Fruit fly (Drosophila melanogaster) whole organism, pupa: ENCODE measurements around the gene tfc.

Experiments used
- CG10348 ChIP-seq: fragments of 200-800 bp; sonication (Bioruptor generic); IDR thresholded peaks from 2 replicates; pipeline ENCODE4 v1.3.6; 2022; ENCODE audit warnings: missing biosample characterization, missing genetic modification characterization
- CG12605 ChIP-seq: fragments of 200-800 bp; sonication (Bioruptor generic); IDR thresholded peaks from 2 replicates; pipeline ENCODE4 v1.3.6; 2022; ENCODE audit warnings: missing biosample characterization, missing genetic modification characterization
- CG13204 ChIP-seq: fragments of 200-800 bp; sonication (Bioruptor generic); optimal IDR thresholded peaks from 2 replicates; lab custom pipeline; 2018; ENCODE audit warnings: missing biosample characterization, mild to moderate bottlenecking, missing genetic modification characterization, moderate library complexity
- CG14655 ChIP-seq: fragments of 200-800 bp; sonication (Bioruptor generic); optimal IDR thresholded peaks from 3 replicates; lab custom pipeline; 2017; ENCODE audit warnings: mild to moderate bottlenecking, missing biosample characterization, missing genetic modification reagents, missing genetic modification characterization
- CG15710 ChIP-seq: fragments of 200-800 bp; sonication (Bioruptor generic); optimal IDR thresholded peaks from 2 replicates; lab custom pipeline; 2018; ENCODE audit warnings: missing biosample characterization, mild to moderate bottlenecking, missing genetic modification characterization, moderate library complexity
- CG17806 ChIP-seq: fragments of 200-800 bp; sonication (Bioruptor generic); optimal IDR thresholded peaks from 2 replicates; lab custom pipeline; 2018; ENCODE audit warnings: missing biosample characterization, mild to moderate bottlenecking, missing genetic modification characterization, moderate library complexity
- CG32121 ChIP-seq: fragments of 200-800 bp; sonication (Bioruptor generic); IDR thresholded peaks from 2 replicates; pipeline ENCODE4 v1.3.6; 2022; ENCODE audit warnings: missing biosample characterization, missing genetic modification characterization
- CG34367 ChIP-seq: fragments of 200-800 bp; sonication (Bioruptor generic); optimal IDR thresholded peaks from 2 replicates; lab custom pipeline; 2018; ENCODE audit warnings: missing biosample characterization, mild to moderate bottlenecking, missing genetic modification characterization
- CG4496 ChIP-seq: fragments of 200-800 bp; sonication (Bioruptor generic); IDR thresholded peaks from 3 replicates; pipeline ENCODE4 v1.3.6; 2022; ENCODE audit warnings: missing biosample characterization, missing genetic modification characterization
- CG8159 ChIP-seq: fragments of 200-800 bp; sonication (Bioruptor generic); optimal IDR thresholded peaks from 3 replicates; lab custom pipeline; 2018; ENCODE audit warnings: missing biosample characterization, mild to moderate bottlenecking, missing genetic modification characterization, moderate library complexity
- CG8301 ChIP-seq: fragments of 200-800 bp; sonication (Bioruptor generic); optimal IDR thresholded peaks from 2 replicates; lab custom pipeline; 2018; ENCODE audit warnings: missing biosample characterization, mild to moderate bottlenecking, missing genetic modification characterization
- CG9948 ChIP-seq: fragments of 200-800 bp; sonication (Bioruptor generic); optimal IDR thresholded peaks from 2 replicates; lab custom pipeline; 2018; ENCODE audit warnings: missing biosample characterization, mild to moderate bottlenecking, missing genetic modification characterization, moderate library complexity
- D1 ChIP-seq: fragments of 200-800 bp; sonication (Bioruptor generic); optimal IDR thresholded peaks from 2 replicates; lab custom pipeline; 2018; ENCODE audit warnings: missing biosample characterization, mild to moderate bottlenecking, missing genetic modification characterization, moderate library complexity
- EcR ChIP-seq: fragments of 200-800 bp; sonication (Bioruptor generic); optimal IDR thresholded peaks from 3 replicates; lab custom pipeline; 2019; ENCODE audit warnings: missing biosample characterization, missing genetic modification characterization, mild to moderate bottlenecking, moderate library complexity, missing genetic modification reagents
- Ets98B ChIP-seq: fragments of 200-800 bp; sonication (Bioruptor generic); IDR thresholded peaks from 2 replicates; pipeline ENCODE4 v1.3.6; 2022; ENCODE audit warnings: missing biosample characterization, missing genetic modification characterization
- Pif1A ChIP-seq: fragments of 200-800 bp; sonication (Bioruptor generic); optimal IDR thresholded peaks from 3 replicates; lab custom pipeline; 2016; ENCODE audit warnings: missing biosample characterization, missing genetic modification characterization
- Pif1B ChIP-seq: fragments of 200-800 bp; sonication (Bioruptor generic); optimal IDR thresholded peaks from 3 replicates; lab custom pipeline; 2016; ENCODE audit warnings: missing biosample characterization, missing genetic modification characterization
- Snoo ChIP-seq: fragments of 200-800 bp; sonication (Bioruptor generic); optimal IDR thresholded peaks from 3 replicates; lab custom pipeline; 2017; ENCODE audit warnings: missing biosample characterization, mild to moderate bottlenecking, missing genetic modification characterization, inconsistent platforms
- fd96Ca ChIP-seq: fragments of 200-800 bp; sonication (Bioruptor generic); IDR thresholded peaks from 3 replicates; pipeline ENCODE4 v1.3.6; 2022; ENCODE audit warnings: missing biosample characterization, missing genetic modification characterization
- gl ChIP-seq: fragments of 200-800 bp; sonication (Bioruptor generic); optimal IDR thresholded peaks from 2 replicates; lab custom pipeline; 2018; ENCODE audit warnings: missing biosample characterization, mild to moderate bottlenecking, missing genetic modification characterization
- rn ChIP-seq: fragments of 200-800 bp; sonication (Bioruptor generic); IDR thresholded peaks from 2 replicates; pipeline ENCODE4 v1.3.6; 2022; ENCODE audit warnings: missing biosample characterization, missing genetic modification characterization

Gene tfc

dm6 chr3L:1275767-1276166 is 19.5 kb downstream of the tfc start, which contains the start of gene CG32333:
Gene CG32333 (plus strand): TSS chr3L:1275956.
- TF ChIP-seq CG8301 (tag; lab: Kevin White, UChicago) (no peak), CG10348 (no peak), gl (tag; lab: Kevin White, UChicago) (no peak), Pif1B (no peak)

dm6 chr3L:1277937-1278336 is 21.7 kb downstream of the tfc start:
- TF ChIP-seq CG12605 (GFP tag; lab: Robert Waterston, UW), result no peak
- peak; percentile 6 for TF ChIP-seq CG14655
- no peak for TF ChIP-seq rn (GFP tag; lab: Robert Waterston, UW)
- TF ChIP-seq CG8159 (tag; lab: Kevin White, UChicago), result peak; percentile 4
- no peak for TF ChIP-seq Ets98B

- TF ChIP-seq CG4496 (GFP tag; lab: Robert Waterston, UW) (peak; percentile 40; the same call in 1 of the 3 replicates), gl (tag; lab: Kevin White, UChicago) (no peak), Ets98B (peak; percentile 33; the same call in 1 of the 2 replicates), CG17806 (tag; lab: Kevin White, UChicago) (no peak), CG12605 (GFP tag; lab: Robert Waterston, UW) (no peak), CG15710 (tag; lab: Kevin White, UChicago) (peak; percentile 48), CG13204 (GFP tag; lab: Kevin White, UChicago) (no peak), CG32121 (GFP tag; lab: Robert Waterston, UW) (no peak), CG8159 (tag; lab: Kevin White, UChicago) (peak; percentile 7), fd96Ca (peak; percentile 42; the same call in 1 of the 3 replicates), Pif1B (no peak), CG8301 (tag; lab: Kevin White, UChicago) (no peak), CG34367 (tag; lab: Kevin White, UChicago) (peak; percentile 36), rn (GFP tag; lab: Robert Waterston, UW) (0 out of 2 replicates have a peak, but pooled peaks have one; percentile 29), EcR (GFP tag; lab: Kevin White, UChicago) (no peak), CG10348 (no peak), CG9948 (tag; lab: Kevin White, UChicago) (no peak), CG14655 (peak; percentile 3)
Measured at dm6 chr3L:1279685-1280084, 23.4 kb downstream of the tfc start.

dm6 chr3L:1280890-1281622 is 24.8 kb downstream of the tfc start:
- TF ChIP-seq rn (GFP tag; lab: Robert Waterston, UW) (no peak), CG8301 (tag; lab: Kevin White, UChicago) (no peak), Ets98B (no peak), CG15710 (tag; lab: Kevin White, UChicago) (no peak), CG4496 (GFP tag; lab: Robert Waterston, UW) (no peak), CG13204 (GFP tag; lab: Kevin White, UChicago) (no peak), CG32121 (GFP tag; lab: Robert Waterston, UW) (no peak), CG14655 (no peak), gl (tag; lab: Kevin White, UChicago) (no peak), D1 (no peak), Pif1B (no peak), CG8159 (tag; lab: Kevin White, UChicago) (no peak), CG10348 (no peak), CG34367 (tag; lab: Kevin White, UChicago) (no peak), EcR (GFP tag; lab: Kevin White, UChicago) (no peak), Snoo (tag; lab: Kevin White, UChicago) (no peak), CG9948 (tag; lab: Kevin White, UChicago) (no peak), Pif1A (GFP tag; lab: Kevin White, UChicago) (no peak)

DNA sequence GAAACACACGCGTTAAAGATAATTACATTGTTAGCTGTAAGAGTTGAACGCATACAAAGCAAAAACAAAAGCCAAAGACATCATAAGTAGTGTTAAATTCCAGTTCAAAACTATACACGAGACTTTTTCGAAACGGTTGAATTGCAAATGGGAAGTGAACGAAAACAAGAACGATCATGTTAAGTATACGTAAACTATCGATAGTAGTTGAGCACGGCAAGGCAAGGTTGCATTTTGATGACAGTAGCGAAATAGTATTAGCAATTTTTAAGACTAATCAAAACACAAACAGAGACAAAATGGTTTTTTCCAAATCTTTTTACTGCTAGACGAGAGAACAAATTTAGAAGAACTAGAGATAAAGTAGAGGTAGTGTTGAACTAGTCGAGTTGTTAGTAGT is 38.6 kb downstream of the tfc start:
- TF ChIP-seq Snoo (tag; lab: Kevin White, UChicago) (no peak), rn (GFP tag; lab: Robert Waterston, UW) (no peak), CG8301 (tag; lab: Kevin White, UChicago) (no peak), EcR (GFP tag; lab: Kevin White, UChicago) (no peak), CG8159 (tag; lab: Kevin White, UChicago) (no peak), CG13204 (GFP tag; lab: Kevin White, UChicago) (no peak), fd96Ca (no peak), gl (tag; lab: Kevin White, UChicago) (no peak), CG4496 (GFP tag; lab: Robert Waterston, UW) (no peak), CG34367 (tag; lab: Kevin White, UChicago) (no peak), CG9948 (tag; lab: Kevin White, UChicago) (no peak)

DNA sequence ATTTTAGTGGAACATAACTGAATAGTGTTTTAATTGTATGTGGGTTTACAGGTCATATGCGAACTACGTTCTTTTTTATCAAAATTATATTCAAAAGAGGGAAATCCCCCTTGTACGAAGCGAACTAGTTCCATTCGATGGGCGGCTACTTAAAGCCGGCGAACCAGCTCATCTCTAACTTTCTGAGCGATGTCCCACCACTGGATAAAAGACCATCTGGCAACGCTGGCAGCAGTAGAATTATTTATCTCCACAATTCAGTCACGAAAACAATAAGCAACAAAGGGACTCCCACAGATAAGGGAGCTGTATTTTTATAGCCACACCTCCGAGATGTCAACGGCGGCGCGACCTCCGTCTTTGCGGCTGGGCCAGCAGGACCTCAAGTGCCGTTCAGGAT is 39.4 kb downstream of the tfc start, which contains the start of gene Rabex-5:
TSS of gene Rabex-5 (plus strand) at position 221 of the 400 bp plus-strand sequence.
- no peak for TF ChIP-seq Ets98B
- TF ChIP-seq CG4496 (GFP tag; lab: Robert Waterston, UW), result 0 out of 3 replicates have a peak, but pooled peaks have one; percentile 25
- TF ChIP-seq Pif1A (GFP tag; lab: Kevin White, UChicago), result no peak
- TF ChIP-seq CG32121 (GFP tag; lab: Robert Waterston, UW), result peak; percentile 34; the same call in 1 of the 2 replicates
- TF ChIP-seq CG8159 (tag; lab: Kevin White, UChicago), result no peak
